Fruit fly (Drosophila melanogaster): ENCODE measurements around the gene CG9114.
A peak's percentile ranks its signal among the peaks of the same experiment; 100 is the strongest.

- TF ChIP-seq CG8159 (tag; optimal IDR thresholded peaks at IDR 0.05) (peak; percentile 92), CG12605 (GFP tag; IDR thresholded peaks at IDR 0.05) (peak; percentile 78), CG8301 (tag; optimal IDR thresholded peaks at IDR 0.05) (peak; percentile 91), EcR (GFP tag; optimal IDR thresholded peaks at IDR 0.05) (peak; percentile 79)
Observed at dm6 chrX:15298298-15299069, 34.5 kb downstream of the CG9114 start.
